Worm (Caenorhabditis elegans): ENCODE results near the gene C05C8.5.
A peak's percentile ranks its signal among the peaks of the same experiment; 100 is the strongest.

DNA sequence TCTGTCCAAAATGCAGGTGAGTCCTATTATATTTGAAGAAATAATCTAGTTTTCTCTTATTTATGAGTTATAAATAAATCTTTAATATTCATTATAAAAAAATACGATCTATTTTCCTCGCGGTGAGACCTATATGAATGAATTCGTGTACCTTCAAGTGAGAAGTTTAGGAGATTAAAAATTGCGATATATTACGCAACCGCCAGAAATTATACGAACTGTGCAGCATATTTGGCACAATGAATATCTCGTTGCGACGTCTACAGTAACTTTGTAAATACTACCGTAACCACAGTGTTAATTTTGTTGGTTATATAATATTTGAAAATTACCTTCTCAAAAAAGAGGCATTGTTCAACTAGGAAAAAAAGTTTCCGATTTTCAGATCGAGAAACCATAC lies 10.3 kb downstream of the C05C8.5 start:
- no peak for TF ChIP-seq zip-2 (tag; optimal IDR thresholded peaks at IDR 0.05)
- no peak for TF ChIP-seq aha-1 (tag)
- peak in 1 of 2 experiments; percentile 60 for TF ChIP-seq unc-62 (GFP tag; optimal IDR thresholded peaks at IDR 0.05 in 1 of 2)
- TF ChIP-seq unc-62 (tag; optimal IDR thresholded peaks at IDR 0.05): no peak
- TF ChIP-seq nhr-25 (tag; optimal IDR thresholded peaks at IDR 0.05; ENCODE audit: borderline replicate concordance, insufficient read depth): no peak
